Fruit fly (Drosophila melanogaster) whole organism, embryonic: ENCODE results near the gene CG33664.
A peak's percentile ranks its signal among the peaks of the same experiment; 100 is the strongest.

Source experiments
- Bgb ChIP-seq: fragments of 200-800 bp; sonication (Bioruptor generic); IDR thresholded peaks from 2 replicates; pipeline ENCODE4 v1.3.6; 2022; ENCODE audit warnings: missing biosample characterization, missing genetic modification characterization; ENCODE audit not compliant: partially characterized antibody
- CG10267 ChIP-seq: fragments of 200-800 bp; sonication (Bioruptor generic); optimal IDR thresholded peaks from 2 replicates; lab custom pipeline; 2018; ENCODE audit warnings: missing biosample characterization, mild to moderate bottlenecking, missing genetic modification characterization, moderate library complexity
- CG11504 ChIP-seq: fragments of 200-800 bp; sonication (Bioruptor generic); optimal IDR thresholded peaks from 3 replicates; lab custom pipeline; 2019; ENCODE audit warnings: missing biosample characterization, mild to moderate bottlenecking, missing genetic modification characterization, moderate library complexity
- CG11560 ChIP-seq: fragments of 200-800 bp; sonication (Bioruptor generic); IDR thresholded peaks from 3 replicates; pipeline ENCODE4 v1.3.6; 2022; ENCODE audit warnings: missing biosample characterization, missing genetic modification characterization
- CG12391 ChIP-seq: fragments of 200-800 bp; sonication (Bioruptor generic); optimal IDR thresholded peaks from 3 replicates; lab custom pipeline; 2018; ENCODE audit warnings: missing biosample characterization, mild to moderate bottlenecking, missing genetic modification characterization, moderate library complexity
- CG12744 ChIP-seq: fragments of 200-800 bp; sonication (Bioruptor generic); optimal IDR thresholded peaks from 2 replicates; lab custom pipeline; 2016; ENCODE audit warnings: missing biosample characterization, missing genetic modification characterization
- CG15601 ChIP-seq: fragments of 200-800 bp; sonication (Bioruptor generic); optimal IDR thresholded peaks from 3 replicates; lab custom pipeline; 2019; ENCODE audit warnings: missing biosample characterization, mild to moderate bottlenecking, missing genetic modification characterization, moderate library complexity
- CG1603 ChIP-seq: fragments of 200-800 bp; sonication (Bioruptor generic); optimal IDR thresholded peaks from 2 replicates; lab custom pipeline; 2019; ENCODE audit warnings: missing biosample characterization, mild to moderate bottlenecking, missing genetic modification characterization, moderate library complexity
- CG17912 ChIP-seq: fragments of 200-800 bp; sonication (Bioruptor generic); optimal IDR thresholded peaks from 2 replicates; lab custom pipeline; 2018; ENCODE audit warnings: missing biosample characterization, mild to moderate bottlenecking, missing genetic modification characterization
- CG18599 ChIP-seq: fragments of 200-800 bp; sonication (Bioruptor generic); optimal IDR thresholded peaks from 3 replicates; lab custom pipeline; 2017; ENCODE audit warnings: missing biosample characterization, missing genetic modification characterization, mild to moderate bottlenecking, moderate library complexity, missing genetic modification reagents
- CG34224 ChIP-seq: fragments of 200-800 bp; sonication (Bioruptor generic); IDR thresholded peaks from 3 replicates; pipeline ENCODE4 v1.3.6; 2022; ENCODE audit warnings: missing biosample characterization, missing genetic modification characterization; ENCODE audit not compliant: partially characterized antibody
- CG34422 ChIP-seq: fragments of 200-800 bp; sonication (Bioruptor generic); IDR thresholded peaks from 3 replicates; pipeline ENCODE4 v1.3.6; 2022; ENCODE audit warnings: missing biosample characterization, missing genetic modification characterization
- CG4360 ChIP-seq: fragments of 200-800 bp; sonication (Bioruptor generic); IDR thresholded peaks from 2 replicates; pipeline ENCODE4 v1.3.6; 2022; ENCODE audit warnings: missing biosample characterization, missing genetic modification characterization
- CG4617 ChIP-seq: fragments of 200-800 bp; sonication (Bioruptor generic); optimal IDR thresholded peaks from 3 replicates; lab custom pipeline; 2016; ENCODE audit warnings: missing biosample characterization, missing genetic modification characterization, borderline replicate concordance
- CG6254 ChIP-seq: fragments of 200-800 bp; sonication (Bioruptor generic); optimal IDR thresholded peaks from 3 replicates; lab custom pipeline; 2017; ENCODE audit warnings: mild to moderate bottlenecking, missing biosample characterization, missing genetic modification reagents, missing genetic modification characterization
- CG8388 ChIP-seq: fragments of 200-800 bp; sonication (Bioruptor generic); optimal IDR thresholded peaks from 2 replicates; lab custom pipeline; 2019; ENCODE audit warnings: missing biosample characterization, mild to moderate bottlenecking, missing genetic modification characterization, moderate library complexity
- CG8924 ChIP-seq: fragments of 200-800 bp; optimal IDR thresholded peaks from 3 replicates; lab custom pipeline; 2019; ENCODE audit warnings: missing biosample characterization, mild to moderate bottlenecking, missing genetic modification characterization, moderate library complexity
- Dll ChIP-seq: fragments of 200-800 bp; sonication (Bioruptor generic); IDR thresholded peaks from 4 replicates; pipeline ENCODE4 v1.3.6; 2022; ENCODE audit warnings: missing biosample characterization, missing genetic modification characterization; ENCODE audit not compliant: partially characterized antibody
- Dp ChIP-seq: fragments of 200-800 bp; sonication (Bioruptor generic); optimal IDR thresholded peaks from 2 replicates; lab custom pipeline; 2018; ENCODE audit warnings: missing biosample characterization, mild to moderate bottlenecking, missing genetic modification characterization, moderate library complexity
- Dref ChIP-seq: fragments of 200-800 bp; sonication (Bioruptor generic); IDR thresholded peaks from 2 replicates; pipeline ENCODE4 v1.3.6; 2022; ENCODE audit warnings: missing biosample characterization, missing genetic modification characterization
- E2f2 ChIP-seq: fragments of 200-800 bp; sonication (Bioruptor generic); IDR thresholded peaks from 2 replicates; pipeline ENCODE4 v1.3.6; 2022; ENCODE audit warnings: missing biosample characterization, missing genetic modification characterization
- HmgD ChIP-seq: fragments of 200-800 bp; sonication (Bioruptor generic); optimal IDR thresholded peaks from 3 replicates; lab custom pipeline; 2016; ENCODE audit warnings: missing biosample characterization, missing genetic modification characterization
- Hmr ChIP-seq: fragments of 200-800 bp; sonication (Bioruptor generic); optimal IDR thresholded peaks from 3 replicates; lab custom pipeline; 2017; ENCODE audit warnings: mild to moderate bottlenecking, missing biosample characterization, missing genetic modification reagents, missing genetic modification characterization
- Hr51 ChIP-seq, 2 experiments: fragments of 200-800 bp; sonication (Bioruptor generic); optimal IDR thresholded peaks; 2 replicates in 1 of 2; 3 replicates in 1 of 2; lab custom pipeline; 2016 to 2018; ENCODE audit warnings: missing biosample characterization in 2 of 2, missing genetic modification characterization in 2 of 2, mild to moderate bottlenecking in 1 of 2, moderate library complexity in 1 of 2
- Max ChIP-seq: fragments of 200-800 bp; sonication (Bioruptor generic); optimal IDR thresholded peaks from 2 replicates; lab custom pipeline; 2016; ENCODE audit warnings: missing biosample characterization, mild to moderate bottlenecking, missing genetic modification characterization
- Med ChIP-seq: fragments of 200-800 bp; sonication (Bioruptor generic); peaks from one replicate; lab custom pipeline; 2016; ENCODE audit warnings: missing biosample characterization, missing genetic modification characterization, mild to moderate bottlenecking, inconsistent platforms, moderate library complexity
- Pdp1 ChIP-seq, 2 experiments: fragments of 200-800 bp; sonication (Bioruptor generic); optimal IDR thresholded peaks; 3 replicates each; lab custom pipeline; 2016; ENCODE audit warnings: missing biosample characterization in 2 of 2, missing genetic modification characterization in 2 of 2, mild to moderate bottlenecking in 1 of 2, moderate library complexity in 1 of 2
- Sin3A ChIP-seq: fragments of >200 bp; optimal IDR thresholded peaks from 2 replicates; lab custom pipeline; 2018
- Sry-δ ChIP-seq: fragments of 200-800 bp; sonication (Bioruptor generic); optimal IDR thresholded peaks from 2 replicates; lab custom pipeline; 2016; ENCODE audit warnings: missing biosample characterization, missing genetic modification characterization
- abd-A ChIP-seq: fragments of 200-800 bp; sonication (Bioruptor generic); optimal IDR thresholded peaks from 3 replicates; lab custom pipeline; 2019; ENCODE audit warnings: missing biosample characterization, mild to moderate bottlenecking, missing genetic modification characterization, moderate library complexity
- amos ChIP-seq: fragments of 200-800 bp; sonication (Bioruptor generic); IDR thresholded peaks from 2 replicates; pipeline ENCODE4 v1.3.6; 2022; ENCODE audit warnings: missing biosample characterization, missing genetic modification characterization; ENCODE audit not compliant: partially characterized antibody
- ara ChIP-seq: fragments of 200-800 bp; sonication (Bioruptor generic); IDR thresholded peaks from 2 replicates; pipeline ENCODE4 v1.3.6; 2022; ENCODE audit warnings: missing biosample characterization, missing genetic modification characterization
- bab2 ChIP-seq: fragments of 200-800 bp; sonication (Bioruptor generic); optimal IDR thresholded peaks from 2 replicates; lab custom pipeline; 2016; ENCODE audit warnings: missing biosample characterization, missing genetic modification characterization
- chif ChIP-seq, 2 experiments: fragments of 200-800 bp; sonication (Bioruptor generic); optimal IDR thresholded peaks; 3 replicates each; lab custom pipeline; 2016; ENCODE audit warnings: missing biosample characterization in 2 of 2, missing genetic modification characterization in 2 of 2
- crp ChIP-seq, 2 experiments: fragments of 200-800 bp; sonication (Bioruptor generic); optimal IDR thresholded peaks; 2 replicates in 1 of 2; 3 replicates in 1 of 2; lab custom pipeline; 2017; ENCODE audit warnings: missing biosample characterization in 2 of 2, missing genetic modification characterization in 2 of 2, mild to moderate bottlenecking in 1 of 2, moderate library complexity in 1 of 2
- dm ChIP-seq: fragments of 200-800 bp; sonication (Bioruptor generic); optimal IDR thresholded peaks from 3 replicates; lab custom pipeline; 2016; ENCODE audit warnings: missing biosample characterization, missing genetic modification characterization
- fd96Cb ChIP-seq: fragments of 200-800 bp; sonication (Bioruptor generic); optimal IDR thresholded peaks from 2 replicates; lab custom pipeline; 2018; ENCODE audit warnings: missing biosample characterization, mild to moderate bottlenecking, missing genetic modification characterization, moderate library complexity
- gfzf ChIP-seq: fragments of 200-800 bp; sonication (Bioruptor generic); optimal IDR thresholded peaks from 2 replicates; lab custom pipeline; 2016; ENCODE audit warnings: missing biosample characterization, mild to moderate bottlenecking, missing genetic modification characterization, moderate library complexity
- insv ChIP-seq, 2 experiments: fragments of 200-800 bp; sonication (Bioruptor generic); optimal IDR thresholded peaks; 3 replicates each; lab custom pipeline; 2016 to 2018; ENCODE audit warnings: missing biosample characterization in 2 of 2, missing genetic modification characterization in 2 of 2
- inv ChIP-seq: fragments of 200-800 bp; sonication (Bioruptor generic); IDR thresholded peaks from 2 replicates; pipeline ENCODE4 v1.3.6; 2022; ENCODE audit warnings: missing biosample characterization, missing genetic modification characterization; ENCODE audit not compliant: partially characterized antibody
- knrl ChIP-seq: fragments of 200-800 bp; sonication (Bioruptor generic); IDR thresholded peaks from 3 replicates; pipeline ENCODE4 v1.3.6; 2022; ENCODE audit warnings: missing biosample characterization, missing genetic modification characterization; ENCODE audit not compliant: partially characterized antibody
- nmo ChIP-seq: fragments of 200-800 bp; sonication (Bioruptor generic); optimal IDR thresholded peaks from 2 replicates; lab custom pipeline; 2018; ENCODE audit warnings: missing biosample characterization, mild to moderate bottlenecking, missing genetic modification characterization, moderate library complexity
- pzg ChIP-seq: fragments of 200-800 bp; sonication (Bioruptor generic); optimal IDR thresholded peaks from 3 replicates; lab custom pipeline; 2018; ENCODE audit warnings: missing biosample characterization, mild to moderate bottlenecking, missing genetic modification characterization, moderate library complexity
- sens ChIP-seq: fragments of 200-800 bp; sonication (Bioruptor generic); peaks from one replicate; lab custom pipeline; 2016; ENCODE audit warnings: missing biosample characterization, missing genetic modification characterization
- stwl ChIP-seq: fragments of 200-800 bp; sonication (Bioruptor generic); optimal IDR thresholded peaks from 3 replicates; lab custom pipeline; 2018; ENCODE audit warnings: missing biosample characterization, mild to moderate bottlenecking, missing genetic modification characterization, moderate library complexity
- sug ChIP-seq: fragments of 200-800 bp; optimal IDR thresholded peaks from 2 replicates; lab custom pipeline; 2019; ENCODE audit warnings: missing biosample characterization, mild to moderate bottlenecking, missing genetic modification characterization, moderate library complexity
- trem ChIP-seq: fragments of 200-800 bp; optimal IDR thresholded peaks from 3 replicates; lab custom pipeline; 2019; ENCODE audit warnings: missing biosample characterization, mild to moderate bottlenecking, missing genetic modification characterization, moderate library complexity
- zen ChIP-seq: fragments of 200-800 bp; sonication (Bioruptor generic); optimal IDR thresholded peaks from 3 replicates; lab custom pipeline; 2018; ENCODE audit warnings: missing biosample characterization, mild to moderate bottlenecking, missing genetic modification characterization, moderate library complexity

Gene CG33664

DNA sequence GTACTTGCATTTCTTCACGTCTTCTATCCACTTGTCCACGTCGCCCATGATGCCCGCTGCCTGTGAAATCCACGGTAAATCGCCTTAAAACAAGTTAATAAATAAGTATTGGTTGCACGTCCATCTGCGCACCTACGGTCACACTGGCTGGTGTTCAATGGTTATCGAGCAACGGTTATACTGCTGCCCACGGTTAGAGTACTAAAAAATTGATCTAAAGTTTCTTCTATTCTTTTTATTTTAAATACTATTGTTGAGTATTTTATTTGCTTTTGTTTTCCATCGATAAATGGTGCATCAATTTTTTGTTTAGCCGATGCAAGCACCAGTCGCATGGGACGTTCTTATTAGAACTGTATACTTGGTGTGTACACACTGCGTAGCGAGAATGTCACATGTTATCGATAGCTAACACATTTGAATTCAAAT lies 11.2 kb upstream of the CG33664 start, which contains the start of gene PpV (continued):
- TF ChIP-seq Pdp1 (GFP tag; optimal IDR thresholded peaks at IDR 0.05; lab: Kevin White, UChicago): peak in 1 of 2 experiments; percentile 22
- TF ChIP-seq CG4360 (GFP tag; lab: Robert Waterston, UW): 0 out of 2 replicates have a peak, but pooled peaks have one; percentile 9
- peak; percentile 94 to 99 for TF ChIP-seq insv (GFP tag; optimal IDR thresholded peaks at IDR 0.05; lab: Kevin White, UChicago)
- TF ChIP-seq Sry-δ: peak; percentile 76
- peak; percentile 41 for TF ChIP-seq HmgD
- TF ChIP-seq CG4617 (GFP tag; lab: Kevin White, UChicago): peak; percentile 81
- peak; percentile 90 for TF ChIP-seq stwl
- TF ChIP-seq dm (GFP tag; lab: Kevin White, UChicago): peak; percentile 24
- no peak for TF ChIP-seq CG6254 (GFP tag; lab: Kevin White, UChicago)
- no peak for TF ChIP-seq CG12744 (GFP tag; lab: Kevin White, UChicago)
- no peak for TF ChIP-seq CG34422 (GFP tag; lab: Robert Waterston, UW)
- TF ChIP-seq Dp (GFP tag; lab: Kevin White, UChicago): peak; percentile 97
- peak; percentile 59 for TF ChIP-seq CG8924 (tag; lab: Kevin White, UChicago)
- TF ChIP-seq crp (GFP tag; optimal IDR thresholded peaks at IDR 0.05; lab: Kevin White, UChicago): peak in 1 of 2 experiments; percentile 19
- no peak for TF ChIP-seq fd96Cb
- peak; percentile 78 for TF ChIP-seq trem
- peak; percentile 70 for TF ChIP-seq Sin3A (lab: Kevin White, UChicago)
- no peak for TF ChIP-seq chif (GFP tag; optimal IDR thresholded peaks at IDR 0.05; lab: Kevin White, UChicago)
- TF ChIP-seq CG15601 (tag; lab: Kevin White, UChicago): peak; percentile 60
- peak; percentile 70; the same call in 2 of the 4 replicates for TF ChIP-seq Dll (GFP tag; lab: Robert Waterston, UW)
- TF ChIP-seq amos (GFP tag; lab: Robert Waterston, UW): peak; percentile 50; the same call in 1 of the 2 replicates
- peak; percentile 37 for TF ChIP-seq CG18599 (GFP tag; lab: Kevin White, UChicago)
- TF ChIP-seq CG1603 (tag; lab: Kevin White, UChicago): peak; percentile 62
- peak; percentile 5 for TF ChIP-seq CG12391 (tag; lab: Kevin White, UChicago)
- peak; percentile 85 for TF ChIP-seq abd-A (tag; lab: Kevin White, UChicago)
- TF ChIP-seq inv (GFP tag; lab: Robert Waterston, UW): 0 out of 2 replicates have a peak, but pooled peaks have one; percentile 29
- TF ChIP-seq Med (GFP tag; lab: Kevin White, UChicago): peak; percentile 24
- TF ChIP-seq Hmr (GFP tag; lab: Kevin White, UChicago): peak; percentile 62
- peak; percentile 84 for TF ChIP-seq gfzf (GFP tag; lab: Kevin White, UChicago)
- peak; percentile 86 for TF ChIP-seq Dref (GFP tag; lab: Robert Waterston, UW)
- peak; percentile 47 for TF ChIP-seq nmo
- no peak for TF ChIP-seq CG17912 (GFP tag; lab: Kevin White, UChicago)
- no peak for TF ChIP-seq Hr51 (GFP tag; optimal IDR thresholded peaks at IDR 0.05; lab: Kevin White, UChicago)
- 0 out of 3 replicates have a peak, but pooled peaks have one; percentile 19 for TF ChIP-seq CG34224 (GFP tag; lab: Robert Waterston, UW)
- peak; percentile 93 for TF ChIP-seq pzg
- peak; percentile 38 for TF ChIP-seq Max
- TF ChIP-seq ara (GFP tag; lab: Robert Waterston, UW): no peak
- TF ChIP-seq CG10267 (tag; lab: Kevin White, UChicago): peak; percentile 67
- TF ChIP-seq CG11504 (tag; lab: Kevin White, UChicago): peak; percentile 32
- peak; percentile 32; the same call in 1 of the 2 replicates for TF ChIP-seq Bgb (GFP tag; lab: Robert Waterston, UW)
- TF ChIP-seq zen (tag; lab: Kevin White, UChicago): peak; percentile 93
- peak; percentile 39; the same call in 1 of the 3 replicates for TF ChIP-seq CG11560 (tag; lab: Robert Waterston, UW)
- TF ChIP-seq knrl (GFP tag; lab: Robert Waterston, UW): peak; percentile 52; the same call in 1 of the 3 replicates
- TF ChIP-seq CG8388 (GFP tag; lab: Kevin White, UChicago): no peak
- TF ChIP-seq bab2 (GFP tag; lab: Kevin White, UChicago): no peak
- peak; percentile 36 for TF ChIP-seq sug
- TF ChIP-seq sens: peak; percentile 37
- peak; percentile 93 for TF ChIP-seq E2f2
